Worm (Caenorhabditis elegans): ENCODE measurements around the gene jmjd-1.2.

The jmjd-1.2 gene

ce11 chrIV:4660151-4661041 is at the start of gene jmjd-1.2, which contains the start of gene F29B9.11:
Gene jmjd-1.2 (plus strand): TSS chrIV:4660991.
Gene F29B9.11 (minus strand): TSS chrIV:4660201.
- TF ChIP-seq dpl-1 (GFP tag; optimal IDR thresholded peaks at IDR 0.05) (no peak), snpc-1.3 (tag; optimal IDR thresholded peaks at IDR 0.05; ENCODE audit: insufficient read depth) (peak; percentile 50), tbp1 (GFP tag; optimal IDR thresholded peaks at IDR 0.05) (peak; percentile 71), lin-40 (tag; optimal IDR thresholded peaks at IDR 0.05) (peak; percentile 92), hsf-1 (GFP tag; IDR thresholded peaks at IDR 0.05) (peak; percentile 75), attf-5 (GFP tag; optimal IDR thresholded peaks at IDR 0.05) (peak; percentile 98), egrh-3 (GFP tag; IDR thresholded peaks at IDR 0.05) (peak; percentile 72), ztf-6 (GFP tag; IDR thresholded peaks at IDR 0.05) (no peak), lin-54 (GFP tag; optimal IDR thresholded peaks at IDR 0.05) (peak; percentile 86), ceh-27 (GFP tag; optimal IDR thresholded peaks at IDR 0.05) (peak; percentile 91), F55B11.4 (tag; optimal IDR thresholded peaks at IDR 0.05; ENCODE audit: borderline replicate concordance, insufficient read depth) (no peak), repo-1 (tag; optimal IDR thresholded peaks at IDR 0.05) (no peak), nhr-27 (tag; optimal IDR thresholded peaks at IDR 0.05) (no peak), Y79H2A.3 (GFP tag; conservative IDR thresholded peaks at IDR 0.05) (0 out of 2 replicates have a peak, but pooled peaks have one; percentile 60), bed-2 (GFP tag; IDR thresholded peaks at IDR 0.05) (peak; percentile 85), sea-2 (GFP tag; IDR thresholded peaks at IDR 0.05) (0 out of 2 replicates have a peak, but pooled peaks have one; percentile 23), ceh-58 (GFP tag; IDR thresholded peaks at IDR 0.05) (no peak), B0261.1 (tag; optimal IDR thresholded peaks at IDR 0.05) (peak; percentile 13), atf-7 (tag; optimal IDR thresholded peaks at IDR 0.05) (peak; percentile 57), nhr-179 (tag; optimal IDR thresholded peaks at IDR 0.05) (no peak), T07F8.4 (tag; optimal IDR thresholded peaks at IDR 0.05) (peak; percentile 6), sdz-38 (tag; optimal IDR thresholded peaks at IDR 0.05) (no peak), egl-44 (GFP tag; IDR thresholded peaks at IDR 0.05) (peak; percentile 61; the same call in 1 of the 2 replicates), efl-1 (GFP tag; optimal IDR thresholded peaks at IDR 0.05) (peak; percentile 43), nfya-1 (tag; optimal IDR thresholded peaks at IDR 0.05; ENCODE audit: borderline replicate concordance, insufficient read depth) (no peak), madf-6 (GFP tag; IDR thresholded peaks at IDR 0.05) (peak; percentile 87), aptf-2 (GFP tag; conservative IDR thresholded peaks at IDR 0.05) (peak; percentile 76), attf-6 (GFP tag; IDR thresholded peaks at IDR 0.05) (no peak), let-526 (GFP tag; IDR thresholded peaks at IDR 0.05) (peak; percentile 46; the same call in 1 of the 2 replicates), K12H6.12 (tag; optimal IDR thresholded peaks at IDR 0.05) (peak; percentile 97), C06A6.2 (GFP tag; conservative IDR thresholded peaks at IDR 0.05) (peak; percentile 77), ztf-18 (tag; optimal IDR thresholded peaks at IDR 0.05) (peak; percentile 82), mcd-1 (GFP tag; IDR thresholded peaks at IDR 0.05) (peak; percentile 90), rcor-1 (GFP tag; IDR thresholded peaks at IDR 0.05) (peak; percentile 86), nfya-2 (GFP tag; IDR thresholded peaks at IDR 0.05) (no peak), sptf-2 (GFP tag; optimal IDR thresholded peaks at IDR 0.05) (no peak), B0019.2 (GFP tag; conservative IDR thresholded peaks at IDR 0.05) (peak; percentile 61; the same call in 1 of the 2 replicates), bed-1 (GFP tag; IDR thresholded peaks at IDR 0.05) (no peak), lsy-27 (tag; optimal IDR thresholded peaks at IDR 0.05; ENCODE audit: borderline replicate concordance, insufficient read depth) (no peak), F22D6.2 (tag; optimal IDR thresholded peaks at IDR 0.05) (peak; percentile 68), unc-62 (GFP tag; optimal IDR thresholded peaks at IDR 0.05) (no peak), K11D2.4 (GFP tag; IDR thresholded peaks at IDR 0.05) (peak; percentile 80; the same call in 1 of the 2 replicates), chd-7 (tag; optimal IDR thresholded peaks at IDR 0.05) (peak; percentile 68), B0336.3 (GFP tag; IDR thresholded peaks at IDR 0.05) (peak; percentile 89), hlh-26 (GFP tag; conservative IDR thresholded peaks at IDR 0.05) (no peak), lir-1 (GFP tag; conservative IDR thresholded peaks at IDR 0.05) (peak; percentile 80)

All from whole organism, young adult.